Fruit fly (Drosophila melanogaster) whole organism, prepupa: Measurements from ENCODE around the gene CG7601.
A peak's percentile ranks its signal among the peaks of the same experiment; 100 is the strongest.

Experiments
- CG11762 ChIP-seq: fragments of 200-800 bp; sonication (Bioruptor generic); optimal IDR thresholded peaks from 3 replicates; lab custom pipeline; 2016; ENCODE audit warnings: missing biosample characterization, missing genetic modification characterization; ENCODE audit not compliant: insufficient read depth
- CG15336 ChIP-seq: fragments of 200-800 bp; sonication (Bioruptor generic); IDR thresholded peaks from 2 replicates; pipeline ENCODE4 v1.3.6; 2022; ENCODE audit warnings: missing biosample characterization, missing genetic modification characterization
- CG1621 ChIP-seq: fragments of 200-800 bp; sonication (Bioruptor generic); optimal IDR thresholded peaks from 3 replicates; lab custom pipeline; 2018; ENCODE audit warnings: missing biosample characterization, mild to moderate bottlenecking, missing genetic modification characterization
- CG16779 ChIP-seq: fragments of 200-800 bp; sonication (Bioruptor generic); optimal IDR thresholded peaks from 3 replicates; lab custom pipeline; 2017; ENCODE audit warnings: missing biosample characterization, mild to moderate bottlenecking, missing genetic modification characterization
- CG3032 ChIP-seq: fragments of 200-800 bp; optimal IDR thresholded peaks from 2 replicates; lab custom pipeline; 2019; ENCODE audit warnings: missing biosample characterization, mild to moderate bottlenecking, missing genetic modification characterization, moderate library complexity
- CG32006 ChIP-seq: fragments of 200-800 bp; sonication (Bioruptor generic); optimal IDR thresholded peaks from 3 replicates; lab custom pipeline; 2017; ENCODE audit warnings: missing biosample characterization, mild to moderate bottlenecking, missing genetic modification characterization
- CG3919 ChIP-seq: fragments of 200-800 bp; sonication (Bioruptor generic); optimal IDR thresholded peaks from 3 replicates; lab custom pipeline; 2016; ENCODE audit warnings: missing biosample characterization, missing genetic modification characterization
- CG4318 ChIP-seq: fragments of 200-800 bp; sonication (Bioruptor generic); optimal IDR thresholded peaks from 3 replicates; lab custom pipeline; 2017; ENCODE audit warnings: missing biosample characterization, mild to moderate bottlenecking, missing genetic modification characterization
- CG6163 ChIP-seq: fragments of 200-800 bp; sonication (Bioruptor generic); IDR thresholded peaks from 3 replicates; pipeline ENCODE4 v1.3.6; 2022; ENCODE audit warnings: missing biosample characterization, missing genetic modification characterization
- CG6276 ChIP-seq: fragments of 200-800 bp; sonication (Bioruptor generic); optimal IDR thresholded peaks from 2 replicates; lab custom pipeline; 2017; ENCODE audit warnings: missing biosample characterization, mild to moderate bottlenecking, missing genetic modification characterization
- CG6792 ChIP-seq: fragments of 200-800 bp; sonication (Bioruptor generic); optimal IDR thresholded peaks from 3 replicates; lab custom pipeline; 2016; ENCODE audit warnings: missing biosample characterization, missing genetic modification characterization
- CG6808 ChIP-seq: fragments of 200-800 bp; sonication (Bioruptor generic); optimal IDR thresholded peaks from 3 replicates; lab custom pipeline; 2017; ENCODE audit warnings: missing biosample characterization, missing genetic modification characterization, mild to moderate bottlenecking, moderate library complexity, missing genetic modification reagents
- CG6854 ChIP-seq: fragments of 200-800 bp; sonication (Bioruptor generic); optimal IDR thresholded peaks from 2 replicates; lab custom pipeline; 2017; ENCODE audit warnings: missing biosample characterization, mild to moderate bottlenecking, missing genetic modification characterization
- CG8119 ChIP-seq: fragments of 200-800 bp; sonication (Bioruptor generic); IDR thresholded peaks from 3 replicates; pipeline ENCODE4 v1.3.6; 2022; ENCODE audit warnings: missing biosample characterization, missing genetic modification characterization
- CG8319 ChIP-seq: fragments of 200-800 bp; sonication (Bioruptor generic); optimal IDR thresholded peaks from 3 replicates; lab custom pipeline; 2016; ENCODE audit warnings: missing biosample characterization, missing genetic modification characterization
- CG9139 ChIP-seq: fragments of 200-800 bp; sonication (Bioruptor generic); optimal IDR thresholded peaks from 3 replicates; lab custom pipeline; 2017; ENCODE audit warnings: missing biosample characterization, mild to moderate bottlenecking, missing genetic modification characterization
- Eip75B ChIP-seq: fragments of 200-800 bp; sonication (Bioruptor generic); optimal IDR thresholded peaks from 3 replicates; lab custom pipeline; 2016; ENCODE audit warnings: missing biosample characterization, missing genetic modification characterization
- Eip78C ChIP-seq: fragments of 200-800 bp; sonication (Bioruptor generic); peaks from one replicate; lab custom pipeline; 2016; ENCODE audit warnings: missing biosample characterization, missing genetic modification characterization
- Eip93F ChIP-seq: fragments of 200-800 bp; sonication (Bioruptor generic); optimal IDR thresholded peaks from 2 replicates; lab custom pipeline; 2016; ENCODE audit warnings: missing biosample characterization, mild to moderate bottlenecking, missing genetic modification characterization
- Ets96B ChIP-seq: fragments of 200-800 bp; optimal IDR thresholded peaks from 2 replicates; lab custom pipeline; 2019; ENCODE audit warnings: missing biosample characterization, mild to moderate bottlenecking, missing genetic modification characterization, moderate library complexity
- Gug ChIP-seq: fragments of 200-800 bp; sonication (Bioruptor generic); IDR thresholded peaks from 2 replicates; pipeline ENCODE4 v1.3.6; 2022; ENCODE audit warnings: missing biosample characterization, missing genetic modification characterization
- Hr4 ChIP-seq: fragments of 200-800 bp; sonication (Bioruptor generic); optimal IDR thresholded peaks from 3 replicates; lab custom pipeline; 2016; ENCODE audit warnings: missing biosample characterization, missing genetic modification characterization
- Met ChIP-seq: fragments of 200-800 bp; sonication (Bioruptor generic); optimal IDR thresholded peaks from 3 replicates; lab custom pipeline; 2016; ENCODE audit warnings: missing biosample characterization, missing genetic modification characterization
- Smox ChIP-seq: fragments of 200-800 bp; sonication (Bioruptor generic); optimal IDR thresholded peaks from 3 replicates; lab custom pipeline; 2016; ENCODE audit warnings: missing biosample characterization, missing genetic modification characterization
- Sox15 ChIP-seq: fragments of 200-800 bp; sonication (Bioruptor generic); optimal IDR thresholded peaks from 3 replicates; lab custom pipeline; 2016; ENCODE audit warnings: missing biosample characterization, missing genetic modification characterization
- cyc ChIP-seq: fragments of 200-800 bp; sonication (Bioruptor generic); optimal IDR thresholded peaks from 3 replicates; lab custom pipeline; 2016; ENCODE audit warnings: missing biosample characterization, missing genetic modification characterization
- dac ChIP-seq: fragments of 200-800 bp; sonication (Bioruptor generic); optimal IDR thresholded peaks from 2 replicates; lab custom pipeline; 2017; ENCODE audit warnings: missing biosample characterization, mild to moderate bottlenecking, missing genetic modification characterization
- eg ChIP-seq: fragments of 200-800 bp; sonication (Bioruptor generic); IDR thresholded peaks from 3 replicates; pipeline ENCODE4 v1.3.6; 2022; ENCODE audit warnings: missing biosample characterization, missing genetic modification characterization
- esn ChIP-seq: fragments of 200-800 bp; sonication (Bioruptor generic); optimal IDR thresholded peaks from 2 replicates; lab custom pipeline; 2016; ENCODE audit warnings: missing biosample characterization, mild to moderate bottlenecking, missing genetic modification characterization, moderate library complexity
- fd85E ChIP-seq: fragments of 200-800 bp; sonication (Bioruptor generic); optimal IDR thresholded peaks from 3 replicates; lab custom pipeline; 2016; ENCODE audit warnings: missing biosample characterization, missing genetic modification characterization
- lz ChIP-seq: fragments of 200-800 bp; sonication (Bioruptor generic); optimal IDR thresholded peaks from 3 replicates; lab custom pipeline; 2016; ENCODE audit warnings: missing biosample characterization, missing genetic modification characterization
- pdm3 ChIP-seq: fragments of 200-800 bp; sonication (Bioruptor generic); optimal IDR thresholded peaks from 3 replicates; lab custom pipeline; 2016; ENCODE audit warnings: missing biosample characterization, missing genetic modification characterization
- salr ChIP-seq, 2 experiments: fragments of 200-800 bp; sonication (Bioruptor generic); optimal IDR thresholded peaks; 3 replicates each; lab custom pipeline; 2016 to 2018; ENCODE audit warnings: missing biosample characterization in 2 of 2, missing genetic modification characterization in 2 of 2, mild to moderate bottlenecking in 1 of 2
- spab ChIP-seq: fragments of 200-800 bp; sonication (Bioruptor generic); optimal IDR thresholded peaks from 2 replicates; lab custom pipeline; 2017; ENCODE audit warnings: missing biosample characterization, mild to moderate bottlenecking, missing genetic modification characterization, missing genetic modification reagents
- ss ChIP-seq, 2 experiments: fragments of 200-800 bp; sonication (Bioruptor generic); optimal IDR thresholded peaks; 2 replicates in 1 of 2; 3 replicates in 1 of 2; lab custom pipeline; 2017 to 2018; ENCODE audit warnings: mild to moderate bottlenecking in 2 of 2, missing biosample characterization in 2 of 2, missing genetic modification characterization in 2 of 2, moderate library complexity in 1 of 2
- svp ChIP-seq: fragments of 200-800 bp; sonication (Bioruptor generic); peaks from one replicate; lab custom pipeline; 2016; ENCODE audit warnings: missing biosample characterization, missing genetic modification characterization
- topi ChIP-seq: fragments of 200-800 bp; sonication (Bioruptor generic); optimal IDR thresholded peaks from 3 replicates; lab custom pipeline; 2016; ENCODE audit warnings: missing biosample characterization, missing genetic modification characterization
- vri ChIP-seq: fragments of 200-800 bp; sonication (Bioruptor generic); optimal IDR thresholded peaks from 3 replicates; lab custom pipeline; 2016; ENCODE audit warnings: missing biosample characterization, mild to moderate bottlenecking, missing genetic modification characterization

CG7601 gene

DNA sequence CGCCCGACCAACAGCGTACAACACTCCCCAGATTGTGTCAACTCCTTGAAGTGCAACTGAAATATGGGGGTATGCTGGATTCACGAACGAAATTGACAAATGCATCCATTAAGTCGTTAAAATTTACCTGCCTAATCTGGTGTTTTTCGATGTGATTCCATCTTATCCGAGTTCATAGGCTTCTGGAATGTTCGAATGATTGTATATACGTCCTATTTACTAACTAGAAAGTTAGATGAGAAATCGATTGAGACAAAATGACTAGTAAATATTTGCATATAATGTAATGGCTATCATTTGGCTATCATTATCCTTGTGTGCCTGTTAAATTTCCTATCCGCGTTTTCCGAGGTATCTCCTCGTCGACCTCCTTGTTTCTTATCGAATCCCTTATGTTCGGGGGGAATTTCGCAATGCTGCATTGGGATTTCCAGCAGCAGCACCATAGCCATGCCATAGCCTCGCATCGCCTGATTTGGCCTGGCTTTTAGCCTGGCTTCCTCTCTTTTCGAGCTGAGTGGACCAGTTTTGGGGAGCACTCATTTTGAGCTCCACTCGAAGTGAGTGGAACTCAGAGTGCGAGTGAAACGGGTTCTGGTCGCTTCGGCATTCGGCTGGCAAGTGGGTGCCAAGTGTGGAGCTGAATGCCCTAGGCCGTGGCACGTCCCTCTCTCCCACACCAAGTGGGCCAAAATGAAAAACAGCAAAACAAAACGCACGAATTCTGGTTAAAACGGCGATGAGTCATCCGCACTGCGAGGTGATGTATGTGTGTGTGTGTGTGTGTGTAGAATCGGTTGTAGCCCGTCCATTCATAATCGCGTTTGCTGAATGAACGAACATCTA is 41.8 kb upstream of the CG7601 start (continued):
- TF ChIP-seq CG6854 = no peak
- peak; percentile 47 for TF ChIP-seq Ets96B
- peak; percentile 53; the same call in 2 of the 3 replicates for TF ChIP-seq CG6163 (GFP tag; lab: Robert Waterston, UW)
- no peak for TF ChIP-seq Gug (GFP tag; lab: Robert Waterston, UW)
- TF ChIP-seq pdm3 (GFP tag; lab: Kevin White, UChicago) = peak; percentile 63
- TF ChIP-seq CG32006 (GFP tag; lab: Kevin White, UChicago) = peak; percentile 42
- TF ChIP-seq CG11762 (GFP tag; lab: Kevin White, UChicago) = peak; percentile 3
- TF ChIP-seq CG8319 (GFP tag; lab: Kevin White, UChicago) = peak; percentile 41
- TF ChIP-seq fd85E (GFP tag; lab: Kevin White, UChicago) = no peak
- no peak for TF ChIP-seq CG6276 (GFP tag; lab: Kevin White, UChicago)

DNA sequence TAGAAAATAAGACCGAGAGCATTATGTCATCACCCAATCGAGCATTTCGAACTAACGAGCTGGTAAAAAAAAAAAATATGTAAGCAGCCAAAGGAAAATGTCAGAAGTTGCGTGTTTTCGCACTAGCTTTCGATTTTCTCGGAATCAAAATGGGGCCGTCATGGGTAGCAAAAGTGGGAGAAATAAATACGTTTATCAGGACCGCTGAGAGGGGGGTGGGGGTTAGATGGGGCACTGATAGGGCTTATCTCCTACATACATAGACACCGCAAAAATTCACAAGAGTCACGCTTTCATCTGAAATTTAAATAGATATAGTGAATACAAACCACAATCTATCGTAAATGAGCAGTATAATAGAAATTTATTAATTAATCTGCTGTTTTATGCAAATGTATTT is 40.7 kb upstream of the CG7601 start:
- TF ChIP-seq svp (peak; percentile 40), Eip78C (GFP tag; lab: Kevin White, UChicago) (peak; percentile 13), eg (GFP tag; lab: Robert Waterston, UW) (0 out of 3 replicates have a peak, but pooled peaks have one; percentile 20), CG8119 (GFP tag; lab: Robert Waterston, UW) (no peak)

DNA sequence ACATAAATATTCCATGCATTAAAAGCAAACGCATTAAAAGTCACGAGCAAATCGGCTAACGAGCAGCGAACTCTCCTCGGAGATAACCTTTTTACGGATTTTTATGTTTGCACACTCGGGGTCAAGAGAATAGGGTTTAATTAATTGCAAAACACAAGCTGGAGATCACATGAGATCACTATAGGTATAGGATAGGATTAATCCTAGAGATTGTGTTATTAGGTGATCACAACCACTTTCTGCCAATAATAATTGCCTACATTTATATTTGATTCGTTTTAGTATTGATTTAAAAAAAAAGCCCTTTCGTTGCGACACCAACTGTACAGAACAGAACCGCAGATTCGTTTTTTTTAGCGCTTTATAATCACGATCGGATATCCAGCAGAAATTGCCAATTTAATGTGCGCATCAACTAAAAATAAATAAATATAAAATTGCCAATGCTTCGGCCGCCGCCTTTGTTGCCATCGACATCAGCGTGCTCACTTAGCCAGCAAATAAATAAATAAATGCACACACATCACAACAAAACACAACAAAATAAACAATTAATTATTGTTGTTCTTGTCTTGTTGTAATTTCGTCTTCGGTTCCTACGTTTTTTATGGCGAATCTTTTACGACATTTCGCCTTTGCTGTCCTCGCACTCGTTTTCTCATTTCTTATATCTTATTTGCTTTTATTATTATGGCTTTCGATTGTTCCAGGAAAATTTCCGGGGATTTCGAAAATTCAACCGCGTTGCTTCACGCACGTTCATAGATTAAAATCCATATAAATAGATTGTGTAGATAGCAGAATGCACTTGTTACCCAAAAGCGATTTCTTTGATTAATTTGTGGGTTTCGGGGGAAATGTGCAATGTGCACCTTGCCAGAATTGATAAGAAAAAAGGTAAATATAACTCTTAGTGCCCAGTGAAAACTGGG is 39.5 kb upstream of the CG7601 start:
- TF ChIP-seq CG6854 (peak; percentile 26), CG6792 (GFP tag; lab: Kevin White, UChicago) (no peak), topi (GFP tag; lab: Kevin White, UChicago) (peak; percentile 42), CG3919 (GFP tag; lab: Kevin White, UChicago) (peak; percentile 31), CG15336 (GFP tag; lab: Robert Waterston, UW) (no peak), lz (GFP tag; lab: Kevin White, UChicago) (peak; percentile 10), svp (peak; percentile 87), Eip75B (GFP tag; lab: Kevin White, UChicago) (peak; percentile 8), esn (peak; percentile 29), Met (GFP tag; lab: Kevin White, UChicago) (peak; percentile 6), spab (GFP tag; lab: Kevin White, UChicago) (peak; percentile 5), cyc (GFP tag; lab: Kevin White, UChicago) (peak; percentile 25), dac (GFP tag; lab: Kevin White, UChicago) (no peak), Eip78C (GFP tag; lab: Kevin White, UChicago) (peak; percentile 83), Eip93F (GFP tag; lab: Kevin White, UChicago) (peak; percentile 70)

DNA sequence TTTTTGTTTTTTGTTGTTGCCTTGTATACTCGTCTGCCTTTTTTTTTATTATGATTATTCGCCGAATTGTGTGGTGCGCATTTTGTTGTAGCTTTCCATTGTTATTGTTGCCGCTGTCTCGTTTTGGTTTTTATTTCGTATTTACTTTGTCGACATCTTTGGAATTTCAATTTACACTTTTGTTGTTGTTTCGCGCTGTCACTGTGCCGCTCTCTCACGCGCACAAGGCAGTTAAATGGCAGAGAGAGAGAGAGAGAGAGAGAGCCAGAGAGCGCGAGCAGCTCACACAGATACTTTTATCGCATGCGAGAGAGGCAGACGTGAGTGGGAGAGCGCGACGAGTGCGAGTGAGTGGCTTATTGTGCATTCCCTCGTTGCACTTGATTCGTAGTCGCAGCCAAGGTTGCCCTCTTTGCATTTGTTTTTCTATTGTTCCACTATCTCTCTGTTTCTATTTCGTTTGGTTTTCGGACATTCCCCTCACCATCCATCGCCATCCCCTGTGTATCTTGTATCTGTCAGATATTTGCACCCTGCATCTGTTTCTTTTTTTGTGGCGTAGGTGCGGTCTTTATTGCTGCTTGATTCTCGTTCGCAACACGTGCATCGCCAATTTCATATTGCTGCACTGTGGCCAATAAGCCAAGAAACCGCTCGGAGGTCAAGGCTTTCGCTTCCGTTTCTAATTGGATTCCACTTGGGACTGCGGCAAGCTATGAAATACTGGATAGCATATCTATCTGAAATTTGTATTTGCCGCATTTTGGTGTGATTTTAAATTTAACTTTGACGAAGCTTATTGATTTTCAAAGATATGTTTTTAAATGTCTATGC is 38.0 kb upstream of the CG7601 start:
- no peak for TF ChIP-seq topi (GFP tag; lab: Kevin White, UChicago)
- TF ChIP-seq CG16779 (tag; lab: Kevin White, UChicago) = peak; percentile 37
- no peak for TF ChIP-seq Ets96B
- TF ChIP-seq CG6276 (GFP tag; lab: Kevin White, UChicago) = no peak
- no peak for TF ChIP-seq Met (GFP tag; lab: Kevin White, UChicago)
- no peak for TF ChIP-seq Gug (GFP tag; lab: Robert Waterston, UW)
- peak; percentile 4 for TF ChIP-seq CG9139 (GFP tag; lab: Kevin White, UChicago)
- no peak for TF ChIP-seq fd85E (GFP tag; lab: Kevin White, UChicago)
- no peak for TF ChIP-seq Sox15 (GFP tag; lab: Kevin White, UChicago)
- TF ChIP-seq CG3032 (tag; lab: Kevin White, UChicago) = no peak
- TF ChIP-seq CG1621 (tag; lab: Kevin White, UChicago) = no peak
- TF ChIP-seq spab (GFP tag; lab: Kevin White, UChicago) = no peak
- no peak for TF ChIP-seq Hr4
- TF ChIP-seq CG8119 (GFP tag; lab: Robert Waterston, UW) = no peak
- TF ChIP-seq CG15336 (GFP tag; lab: Robert Waterston, UW) = peak; percentile 67; the same call in 1 of the 2 replicates
- peak; percentile 58 for TF ChIP-seq vri (GFP tag; lab: Kevin White, UChicago)
- no peak for TF ChIP-seq pdm3 (GFP tag; lab: Kevin White, UChicago)
- no peak for TF ChIP-seq CG11762 (GFP tag; lab: Kevin White, UChicago)
- no peak for TF ChIP-seq CG4318
- no peak for TF ChIP-seq ss (GFP tag; optimal IDR thresholded peaks at IDR 0.05; lab: Kevin White, UChicago)
- peak; percentile 54 for TF ChIP-seq svp
- no peak for TF ChIP-seq CG6808 (GFP tag; lab: Kevin White, UChicago)
- no peak for TF ChIP-seq Smox (GFP tag; lab: Kevin White, UChicago)
- no peak for TF ChIP-seq salr (GFP tag; optimal IDR thresholded peaks at IDR 0.05; lab: Kevin White, UChicago)
